Worm (Caenorhabditis elegans) whole organism, L1 larva: ENCODE data around the gene btf-1.
A peak's percentile ranks its signal among the peaks of the same experiment; 100 is the strongest.

Experiments used
- C34B4.2 ChIP-seq: sonication (generic microtip); optimal IDR thresholded peaks from 2 replicates; lab custom pipeline; 2017; ENCODE audit warnings: mild to moderate bottlenecking, missing genetic modification characterization, missing compliant biosample characterization
- F16B12.6 ChIP-seq: fragments of 150-350 bp; optimal IDR thresholded peaks from 2 replicates; lab custom pipeline; 2014; ENCODE audit warnings: missing biosample characterization, missing genetic modification characterization
- Y116A8C.19 ChIP-seq: sonication (generic microtip); optimal IDR thresholded peaks from 2 replicates; lab custom pipeline; 2016; ENCODE audit warnings: missing compliant biosample characterization, missing genetic modification characterization, borderline replicate concordance
- alr-1 ChIP-seq: fragments of 200-800 bp; sonication (Bioruptor generic); optimal IDR thresholded peaks from 2 replicates; lab custom pipeline; 2018; ENCODE audit warnings: borderline replicate concordance, mild to moderate bottlenecking, missing genetic modification characterization, missing compliant biosample characterization
- ama-1 ChIP-seq: fragments of 150-350 bp; optimal IDR thresholded peaks from 2 replicates; lab custom pipeline; 2014
- ceh-8 ChIP-seq: fragments of 200-800 bp; sonication (Bioruptor generic); optimal IDR thresholded peaks from 2 replicates; lab custom pipeline; 2018; ENCODE audit warnings: mild to moderate bottlenecking, missing genetic modification characterization, moderate library complexity, missing compliant biosample characterization
- ceh-82 ChIP-seq, 3 experiments: fragments of 150-350 bp in 1 of 3; sonication (generic microtip) in 2 of 3; optimal IDR thresholded peaks; 2 replicates each; lab custom pipeline; 2014 to 2017; ENCODE audit warnings: missing biosample characterization in 3 of 3, missing genetic modification characterization in 3 of 3
- ceh-88 ChIP-seq: fragments of 200-800 bp; sonication (Bioruptor generic); IDR thresholded peaks from 2 replicates; pipeline ENCODE4 v1.3.6; 2022; ENCODE audit warnings: missing genetic modification characterization, missing compliant biosample characterization
- dsc-1 ChIP-seq: sonication (generic microtip); optimal IDR thresholded peaks from 2 replicates; lab custom pipeline; 2016; ENCODE audit warnings: mild to moderate bottlenecking, missing genetic modification characterization, missing compliant biosample characterization
- efl-1 ChIP-seq, 4 experiments: fragments of 150-350 bp; optimal IDR thresholded peaks in 3 of 4; peaks in 1 of 4; 1 replicate in 1 of 4; 2 replicates in 3 of 4; lab custom pipeline; 2014; ENCODE audit warnings: missing biosample characterization in 2 of 4, missing genetic modification characterization in 2 of 4, missing genetic modification reagents in 2 of 4
- egl-13 ChIP-seq: sonication (generic microtip); optimal IDR thresholded peaks from 2 replicates; lab custom pipeline; 2016; ENCODE audit warnings: missing genotype, missing genetic modification reagents, missing genetic modification characterization, missing compliant biosample characterization
- egl-27 ChIP-seq, 2 experiments: fragments of 150-350 bp in 1 of 2; sonication (generic microtip); optimal IDR thresholded peaks; 3 replicates each; lab custom pipeline; 2017 to 2018; ENCODE audit warnings: missing biosample characterization in 2 of 2, missing genetic modification characterization in 2 of 2, missing genetic modification reagents in 2 of 2
- elt-2 ChIP-seq: sonication (generic microtip); optimal IDR thresholded peaks from 2 replicates; lab custom pipeline; 2016; ENCODE audit warnings: missing genetic modification characterization, mild to moderate bottlenecking, inconsistent platforms, missing compliant biosample characterization, missing genetic modification reagents
- ets-5 ChIP-seq: fragments of 200-800 bp; sonication (Bioruptor generic); IDR thresholded peaks from 2 replicates; pipeline ENCODE4 v1.3.6; 2022; ENCODE audit warnings: missing genetic modification characterization, missing compliant biosample characterization
- fkh-10 ChIP-seq: sonication (generic microtip); optimal IDR thresholded peaks from 2 replicates; lab custom pipeline; 2017; ENCODE audit warnings: missing biosample characterization, missing genetic modification reagents, missing genetic modification characterization
- fkh-4 ChIP-seq: sonication (generic microtip); optimal IDR thresholded peaks from 2 replicates; lab custom pipeline; 2016; ENCODE audit warnings: missing compliant biosample characterization, missing genetic modification characterization, borderline replicate concordance
- fos-1 ChIP-seq: fragments of 150-350 bp; optimal IDR thresholded peaks from 2 replicates; lab custom pipeline; 2014; ENCODE audit warnings: missing biosample characterization, missing genetic modification characterization
- grh-1 ChIP-seq: fragments of 200-800 bp; sonication (Bioruptor generic); IDR thresholded peaks from 2 replicates; pipeline ENCODE4 v1.3.6; 2022; ENCODE audit warnings: missing genetic modification reagents, missing genetic modification characterization, missing compliant biosample characterization
- hlh-17 ChIP-seq: fragments of 200-800 bp; sonication (Bioruptor generic); optimal IDR thresholded peaks from 2 replicates; lab custom pipeline; 2018; ENCODE audit warnings: missing genetic modification characterization, mild to moderate bottlenecking, missing compliant biosample characterization, moderate library complexity, borderline replicate concordance
- hlh-4 ChIP-seq: sonication (generic microtip); optimal IDR thresholded peaks from 2 replicates; lab custom pipeline; 2016; ENCODE audit warnings: mild to moderate bottlenecking, missing genetic modification characterization, missing compliant biosample characterization
- hpl-2 ChIP-seq: fragments of 150-350 bp; optimal IDR thresholded peaks from 2 replicates; lab custom pipeline; 2014; ENCODE audit warnings: missing biosample characterization, missing genetic modification reagents, missing genetic modification characterization
- irx-1 ChIP-seq: sonication (generic microtip); optimal IDR thresholded peaks from 2 replicates; lab custom pipeline; 2016; ENCODE audit warnings: missing genetic modification characterization, missing compliant biosample characterization
- isw-1 ChIP-seq: fragments of 200-800 bp; sonication (Bioruptor generic); IDR thresholded peaks from 2 replicates; pipeline ENCODE4 v1.3.6; 2022; ENCODE audit warnings: missing genetic modification characterization, missing compliant biosample characterization
- lin-14 ChIP-seq: fragments of 200-800 bp; sonication (Bioruptor generic); optimal IDR thresholded peaks from 2 replicates; lab custom pipeline; 2018; ENCODE audit warnings: mild to moderate bottlenecking, missing genetic modification characterization, moderate library complexity, missing compliant biosample characterization
- lin-15B ChIP-seq: fragments of 150-350 bp; sonication (generic microtip); optimal IDR thresholded peaks from 3 replicates; lab custom pipeline; 2014; ENCODE audit warnings: missing biosample characterization, missing genetic modification characterization
- lin-35 ChIP-seq, 2 experiments: fragments of 150-350 bp; optimal IDR thresholded peaks; 2 replicates each; lab custom pipeline; 2014; ENCODE audit warnings: missing biosample characterization in 2 of 2, missing genetic modification characterization in 2 of 2, missing genetic modification reagents in 2 of 2
- mef-2 ChIP-seq: fragments of 150-350 bp; optimal IDR thresholded peaks from 2 replicates; lab custom pipeline; 2014; ENCODE audit warnings: missing biosample characterization, missing genetic modification characterization
- nhr-11 ChIP-seq: fragments of 150-350 bp; optimal IDR thresholded peaks from 2 replicates; lab custom pipeline; 2014; ENCODE audit warnings: missing biosample characterization, missing genetic modification characterization
- nhr-12 ChIP-seq: sonication (generic microtip); optimal IDR thresholded peaks from 2 replicates; lab custom pipeline; 2017; ENCODE audit warnings: missing biosample characterization, missing genetic modification characterization
- nhr-19 ChIP-seq: fragments of 200-800 bp; sonication (Bioruptor generic); conservative IDR thresholded peaks from 2 replicates; pipeline ENCODE4 v1.3.6; 2022; ENCODE audit warnings: missing genetic modification characterization, missing compliant biosample characterization
- nhr-20 ChIP-seq: sonication (generic microtip); optimal IDR thresholded peaks from 2 replicates; lab custom pipeline; 2016; ENCODE audit warnings: mild to moderate bottlenecking, missing genetic modification characterization, missing compliant biosample characterization
- nhr-237 ChIP-seq: fragments of 150-350 bp; optimal IDR thresholded peaks from 2 replicates; lab custom pipeline; 2014; ENCODE audit warnings: missing biosample characterization, missing genetic modification characterization
- nhr-47 ChIP-seq: sonication (generic microtip); optimal IDR thresholded peaks from 2 replicates; lab custom pipeline; 2016; ENCODE audit warnings: mild to moderate bottlenecking, missing genetic modification characterization, moderate library complexity, missing compliant biosample characterization
- nhr-71 ChIP-seq: sonication (generic microtip); optimal IDR thresholded peaks from 2 replicates; lab custom pipeline; 2016; ENCODE audit warnings: mild to moderate bottlenecking, missing genetic modification characterization, moderate library complexity, missing compliant biosample characterization
- nhr-77 ChIP-seq: fragments of 150-350 bp; optimal IDR thresholded peaks from 2 replicates; lab custom pipeline; 2014; ENCODE audit warnings: missing biosample characterization, missing genetic modification characterization
- nhr-84 ChIP-seq: sonication (generic microtip); optimal IDR thresholded peaks from 2 replicates; lab custom pipeline; 2017; ENCODE audit warnings: missing biosample characterization, missing genetic modification characterization
- nhr-90 ChIP-seq: sonication (generic microtip); optimal IDR thresholded peaks from 2 replicates; lab custom pipeline; 2016; ENCODE audit warnings: mild to moderate bottlenecking, missing genetic modification characterization, missing compliant biosample characterization; ENCODE audit not compliant: poor library complexity
- pqm-1 ChIP-seq: sonication (generic microtip); optimal IDR thresholded peaks from 3 replicates; lab custom pipeline; 2017; ENCODE audit warnings: missing biosample characterization, missing genetic modification characterization
- rnt-1 ChIP-seq: sonication (generic microtip); optimal IDR thresholded peaks from 2 replicates; lab custom pipeline; 2016; ENCODE audit warnings: mild to moderate bottlenecking, missing genetic modification characterization, moderate library complexity, missing compliant biosample characterization
- skn-1 ChIP-seq: fragments of 150-350 bp; optimal IDR thresholded peaks from 2 replicates; lab custom pipeline; 2014; ENCODE audit warnings: missing biosample characterization, missing genetic modification characterization
- snpc-4 ChIP-seq: fragments of 150-350 bp; optimal IDR thresholded peaks from 2 replicates; lab custom pipeline; 2014; ENCODE audit warnings: missing biosample characterization, missing genetic modification characterization
- snu-23 ChIP-seq: sonication (generic microtip); optimal IDR thresholded peaks from 2 replicates; lab custom pipeline; 2016; ENCODE audit warnings: missing genetic modification characterization, missing compliant biosample characterization
- sox-4 ChIP-seq: sonication (generic microtip); optimal IDR thresholded peaks from 2 replicates; lab custom pipeline; 2016; ENCODE audit warnings: missing genetic modification characterization, missing compliant biosample characterization
- swsn-7 ChIP-seq: sonication (generic microtip); optimal IDR thresholded peaks from 2 replicates; lab custom pipeline; 2016; ENCODE audit warnings: missing genetic modification characterization, missing compliant biosample characterization
- tbx-2 ChIP-seq: sonication (generic microtip); optimal IDR thresholded peaks from 2 replicates; lab custom pipeline; 2016; ENCODE audit warnings: missing genetic modification characterization, missing compliant biosample characterization
- tlp-1 ChIP-seq: fragments of 150-350 bp; optimal IDR thresholded peaks from 2 replicates; lab custom pipeline; 2014; ENCODE audit warnings: missing biosample characterization, missing genetic modification characterization
- unc-30 ChIP-seq: sonication (generic microtip); optimal IDR thresholded peaks from 2 replicates; lab custom pipeline; 2017; ENCODE audit warnings: missing biosample characterization, missing genetic modification characterization
- unc-86 ChIP-seq: sonication (generic microtip); optimal IDR thresholded peaks from 2 replicates; lab custom pipeline; 2016; ENCODE audit warnings: missing genetic modification characterization, missing compliant biosample characterization
- vab-15 ChIP-seq: sonication (generic microtip); optimal IDR thresholded peaks from 2 replicates; lab custom pipeline; 2017; ENCODE audit warnings: missing genotype, mild to moderate bottlenecking, missing genetic modification characterization, missing compliant biosample characterization
- xbp-1 ChIP-seq: sonication (generic microtip); optimal IDR thresholded peaks from 2 replicates; lab custom pipeline; 2016; ENCODE audit warnings: missing genetic modification characterization, missing compliant biosample characterization
- zag-1 ChIP-seq: fragments of 150-350 bp; optimal IDR thresholded peaks from 2 replicates; lab custom pipeline; 2014; ENCODE audit warnings: missing biosample characterization, missing genetic modification characterization
- ztf-11 ChIP-seq, 2 experiments: sonication (generic microtip); optimal IDR thresholded peaks; 2 replicates each; lab custom pipeline; 2016 to 2017; ENCODE audit warnings: missing genetic modification characterization in 2 of 2, missing biosample characterization in 1 of 2, missing compliant biosample characterization in 1 of 2
- ztf-4 ChIP-seq: fragments of 150-350 bp; optimal IDR thresholded peaks from 2 replicates; lab custom pipeline; 2014; ENCODE audit warnings: missing biosample characterization, missing genetic modification characterization

The btf-1 gene

DNA sequence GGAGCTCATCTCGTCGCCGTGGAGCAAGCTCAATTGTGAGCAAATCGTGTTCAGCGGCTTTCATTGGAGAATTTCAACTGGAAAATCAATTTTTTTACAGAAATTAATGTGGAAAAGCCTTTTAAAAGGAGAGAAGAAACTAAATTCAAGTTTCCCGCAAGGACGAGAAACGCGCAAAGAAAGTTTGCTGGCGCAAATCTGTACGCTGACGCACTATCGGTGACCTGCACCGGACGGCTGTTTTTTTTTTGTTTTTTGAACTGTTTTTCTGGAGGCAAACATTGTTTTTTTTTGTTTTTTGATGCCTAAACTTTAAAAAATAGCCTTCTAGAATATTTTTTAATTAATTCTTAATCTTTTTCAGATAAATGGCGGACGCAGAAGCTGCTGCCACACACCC lies 43.0 kb upstream of the btf-1 start, which contains the start of the genes hpr-17 and F32A11.1:
Gene hpr-17, minus strand, starts transcription at position 77 of the 400 bp plus-strand sequence.
Gene F32A11.1, plus strand, starts transcription at position 359 of the 400 bp plus-strand sequence.
- TF ChIP-seq unc-86 (tag; lab: Kevin White, UChicago) (peak; percentile 85), nhr-20 (tag; lab: Kevin White, UChicago) (peak; percentile 87), vab-15 (no peak), sox-4 (tag; lab: Kevin White, UChicago) (peak; percentile 33), ceh-82 (tag; optimal IDR thresholded peaks at IDR 0.05; lab: Kevin White, UChicago) (peak; percentile 78 to 92 (median 88)), swsn-7 (tag; lab: Kevin White, UChicago) (peak; percentile 84), Y116A8C.19 (tag; lab: Kevin White, UChicago) (no peak), tbx-2 (tag; lab: Kevin White, UChicago) (peak; percentile 88), ceh-88 (GFP tag; lab: Robert Waterston, UW) (peak; percentile 36; the same call in 1 of the 2 replicates), tlp-1 (tag; lab: Kevin White, UChicago) (no peak), lin-35 (GFP tag; optimal IDR thresholded peaks at IDR 0.05; lab: Kevin White, UChicago) (peak; percentile 99), ceh-8 (GFP tag; lab: Kevin White, UChicago) (peak; percentile 75), elt-2 (tag; lab: Kevin White, UChicago) (peak; percentile 64), nhr-77 (tag; lab: Kevin White, UChicago) (peak; percentile 67), isw-1 (GFP tag; lab: Robert Waterston, UW) (peak; percentile 88), nhr-47 (peak; percentile 94), snu-23 (peak; percentile 92), ama-1 (lab: Kevin White, UChicago) (peak; percentile 3), pqm-1 (tag; lab: Kevin White, UChicago) (no peak), nhr-71 (peak; percentile 92), fos-1 (tag; lab: Kevin White, UChicago) (peak; percentile 78), egl-13 (peak; percentile 49), hlh-17 (GFP tag; lab: Kevin White, UChicago) (no peak), snpc-4 (tag; lab: Kevin White, UChicago) (peak; percentile 90), rnt-1 (tag; lab: Kevin White, UChicago) (peak; percentile 96), fkh-10 (GFP tag; lab: Kevin White, UChicago) (peak; percentile 40), irx-1 (tag; lab: Kevin White, UChicago) (peak; percentile 89), lin-15B (peak; percentile 90), alr-1 (tag; lab: Kevin White, UChicago) (no peak), ztf-4 (tag; lab: Kevin White, UChicago) (peak; percentile 22), unc-30 (tag; lab: Kevin White, UChicago) (no peak), efl-1 (optimal IDR thresholded peaks at IDR 0.05; lab: Kevin White, UChicago) (peak; percentile 98 to 99), efl-1 (GFP tag; optimal IDR thresholded peaks at IDR 0.05 in 1 of 2; lab: Kevin White, UChicago) (peak; percentile 99 to 100), dsc-1 (peak; percentile 87), nhr-90 (tag; lab: Kevin White, UChicago) (peak; percentile 88), hlh-4 (no peak), nhr-19 (GFP tag; lab: Robert Waterston, UW) (peak; percentile 92), egl-27 (tag; optimal IDR thresholded peaks at IDR 0.05; lab: Kevin White, UChicago) (peak in 1 of 2 experiments; percentile 12), zag-1 (no peak), fkh-4 (tag; lab: Kevin White, UChicago) (no peak), grh-1 (GFP tag; lab: Robert Waterston, UW) (peak; percentile 90), nhr-12 (tag; lab: Kevin White, UChicago) (no peak), ztf-11 (tag; optimal IDR thresholded peaks at IDR 0.05; lab: Kevin White, UChicago) (peak in 1 of 2 experiments; percentile 53), nhr-84 (tag; lab: Kevin White, UChicago) (no peak), mef-2 (peak; percentile 13), C34B4.2 (no peak), lin-14 (GFP tag; lab: Kevin White, UChicago) (peak; percentile 83), xbp-1 (tag; lab: Kevin White, UChicago) (peak; percentile 84), F16B12.6 (peak; percentile 74), hpl-2 (GFP tag; lab: Kevin White, UChicago) (no peak), skn-1 (tag; lab: Kevin White, UChicago) (peak; percentile 91), ets-5 (no peak), nhr-237 (no peak), nhr-11 (tag; lab: Kevin White, UChicago) (peak; percentile 74)
